Fruit fly (Drosophila melanogaster): ENCODE measurements around the gene CG34112.
A peak's percentile ranks its signal among the peaks of the same experiment; 100 is the strongest.

The CG34112 gene

DNA sequence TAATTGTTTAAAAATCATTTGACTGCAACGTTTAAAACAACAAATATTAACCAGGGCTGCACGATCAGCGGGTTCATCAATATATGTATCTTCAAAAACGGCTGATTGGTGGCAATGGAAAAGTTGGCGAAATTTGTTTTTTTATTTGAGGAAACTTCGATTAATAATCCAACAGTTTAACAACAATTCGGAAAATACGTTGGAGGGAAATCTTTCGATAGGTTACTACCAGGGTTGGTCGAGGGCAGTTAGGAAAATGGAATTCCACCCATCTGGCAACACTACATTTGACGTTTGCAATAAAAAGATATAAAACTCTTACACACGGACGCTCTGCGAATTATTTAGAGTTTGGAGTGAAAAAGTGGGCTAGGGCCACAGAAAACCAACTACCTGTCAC is 43.1 kb upstream of the CG34112 start, which contains the start of the genes Lipt2 and CG14650:
Lipt2 (minus strand) TSS at position 217 of the 400 bp plus-strand sequence.
CG14650 (plus strand) TSS at position 275 of the 400 bp plus-strand sequence.
- TF ChIP-seq CG3919 (GFP tag; optimal IDR thresholded peaks at IDR 0.05) = peak; percentile 73
- no peak for TF ChIP-seq CG32006 (GFP tag; optimal IDR thresholded peaks at IDR 0.05)
- no peak for TF ChIP-seq ss (GFP tag; optimal IDR thresholded peaks at IDR 0.05)
- peak; percentile 83 for TF ChIP-seq Sox14 (GFP tag; optimal IDR thresholded peaks at IDR 0.05)
- TF ChIP-seq eg (GFP tag; IDR thresholded peaks at IDR 0.05) = peak; percentile 33; the same call in 1 of the 3 replicates
- TF ChIP-seq CG1621 (tag; optimal IDR thresholded peaks at IDR 0.05) = peak; percentile 14
- TF ChIP-seq CG10631 (GFP tag; optimal IDR thresholded peaks at IDR 0.05) = no peak
- TF ChIP-seq cyc (GFP tag; optimal IDR thresholded peaks at IDR 0.05) = peak; percentile 59
- TF ChIP-seq Met (GFP tag; optimal IDR thresholded peaks at IDR 0.05) = no peak
- TF ChIP-seq CG6792 (GFP tag; optimal IDR thresholded peaks at IDR 0.05) = peak; percentile 47
- TF ChIP-seq vri (GFP tag; optimal IDR thresholded peaks at IDR 0.05) = no peak
- TF ChIP-seq Hr38 (GFP tag; optimal IDR thresholded peaks at IDR 0.05) = no peak
- peak; percentile 73 for TF ChIP-seq lz (GFP tag; optimal IDR thresholded peaks at IDR 0.05)
- TF ChIP-seq CG11294 (GFP tag; IDR thresholded peaks at IDR 0.05) = no peak
- peak; percentile 85 for TF ChIP-seq achi (GFP tag; optimal IDR thresholded peaks at IDR 0.05)
- TF ChIP-seq net (GFP tag; optimal IDR thresholded peaks at IDR 0.05) = peak; percentile 56
- TF ChIP-seq acj6 (GFP tag; optimal IDR thresholded peaks at IDR 0.05) = peak; percentile 67
- TF ChIP-seq esn (GFP tag; optimal IDR thresholded peaks at IDR 0.05) = peak; percentile 79
- TF ChIP-seq CG6163 (GFP tag; IDR thresholded peaks at IDR 0.05) = peak; percentile 52; the same call in 2 of the 3 replicates
- peak; percentile 82 for TF ChIP-seq Eip78C (GFP tag)
- peak; percentile 39 for TF ChIP-seq Sox15 (GFP tag; optimal IDR thresholded peaks at IDR 0.05)
- peak; percentile 51 for TF ChIP-seq CG11902 (GFP tag; optimal IDR thresholded peaks at IDR 0.05)
- TF ChIP-seq Ets96B (tag; optimal IDR thresholded peaks at IDR 0.05) = no peak
- TF ChIP-seq CG9139 (GFP tag; optimal IDR thresholded peaks at IDR 0.05) = no peak
- peak; percentile 60 for TF ChIP-seq CG3032 (tag; optimal IDR thresholded peaks at IDR 0.05)
- TF ChIP-seq Gug (GFP tag; IDR thresholded peaks at IDR 0.05) = peak; percentile 19; the same call in 1 of the 2 replicates
- TF ChIP-seq Eip93F (GFP tag; optimal IDR thresholded peaks at IDR 0.05) = no peak
- no peak for TF ChIP-seq CG6276 (GFP tag; optimal IDR thresholded peaks at IDR 0.05)
- peak; percentile 75 for TF ChIP-seq CG31627 (GFP tag; optimal IDR thresholded peaks at IDR 0.05)
- no peak for TF ChIP-seq dac (GFP tag; optimal IDR thresholded peaks at IDR 0.05)
- no peak for TF ChIP-seq spab (GFP tag; optimal IDR thresholded peaks at IDR 0.05)
- TF ChIP-seq fd59A (GFP tag; optimal IDR thresholded peaks at IDR 0.05) = no peak
- peak; percentile 39 for TF ChIP-seq CG11762 (GFP tag; optimal IDR thresholded peaks at IDR 0.05; ENCODE audit: insufficient read depth)

DNA sequence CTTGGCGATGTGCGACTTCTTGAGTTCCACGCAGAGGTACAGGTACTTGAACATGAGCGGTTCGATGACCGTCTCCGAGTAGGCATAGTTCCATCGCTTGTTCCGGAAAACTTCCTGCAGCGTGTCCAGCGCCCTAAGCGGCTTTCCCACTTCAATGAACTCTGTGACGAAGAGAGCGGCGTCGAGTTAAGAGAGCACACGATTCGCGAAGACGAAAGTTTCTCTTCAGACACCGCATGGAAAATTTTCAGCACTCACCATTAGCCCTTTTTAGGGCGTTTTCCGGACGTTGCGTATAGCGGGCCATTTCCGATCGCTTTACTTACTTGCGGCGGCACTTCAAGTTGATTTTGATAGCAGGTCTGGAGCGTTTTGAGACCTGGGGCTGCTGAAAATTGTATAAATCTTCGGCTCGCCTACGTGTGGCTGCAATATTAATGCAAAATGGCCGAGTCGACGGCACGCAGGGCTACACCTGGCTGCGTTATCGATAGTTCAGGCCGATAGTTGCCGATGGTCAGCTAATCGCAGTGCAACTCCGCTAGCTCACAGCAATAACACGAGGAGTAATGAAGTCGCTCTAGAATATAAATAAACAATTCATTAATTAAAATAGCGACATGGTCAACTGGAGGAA is 39.5 kb upstream of the CG34112 start, which contains the start of the genes eIF3a and CG1074:
eIF3a (minus strand) TSS at position 455 of the 637 bp plus-strand sequence.
CG1074 (plus strand) TSS at position 525 of the 637 bp plus-strand sequence.
- TF ChIP-seq CG8319 (GFP tag; optimal IDR thresholded peaks at IDR 0.05) (no peak), CG1621 (tag; optimal IDR thresholded peaks at IDR 0.05) (peak; percentile 52), Hr39 (GFP tag; optimal IDR thresholded peaks at IDR 0.05) (no peak), CG32006 (GFP tag; optimal IDR thresholded peaks at IDR 0.05) (no peak), Ets96B (tag; optimal IDR thresholded peaks at IDR 0.05) (peak; percentile 18), Hr4 (GFP tag; optimal IDR thresholded peaks at IDR 0.05) (no peak), CG7368 (GFP tag; optimal IDR thresholded peaks at IDR 0.05) (no peak), CG8632 (GFP tag; optimal IDR thresholded peaks at IDR 0.05) (no peak), CG11902 (GFP tag; optimal IDR thresholded peaks at IDR 0.05) (no peak), Hr38 (GFP tag; optimal IDR thresholded peaks at IDR 0.05) (no peak), svp (GFP tag) (no peak), achi (GFP tag; optimal IDR thresholded peaks at IDR 0.05) (no peak), topi (GFP tag; optimal IDR thresholded peaks at IDR 0.05) (no peak), CG3032 (tag; optimal IDR thresholded peaks at IDR 0.05) (peak; percentile 52), vri (GFP tag; optimal IDR thresholded peaks at IDR 0.05) (no peak), Smox (GFP tag; optimal IDR thresholded peaks at IDR 0.05) (no peak), Lpt (GFP tag; optimal IDR thresholded peaks at IDR 0.05) (no peak), CG8119 (GFP tag; IDR thresholded peaks at IDR 0.05) (no peak), dac (GFP tag; optimal IDR thresholded peaks at IDR 0.05) (no peak), CG3919 (GFP tag; optimal IDR thresholded peaks at IDR 0.05) (no peak), pdm3 (GFP tag; optimal IDR thresholded peaks at IDR 0.05) (no peak), Eip75B (GFP tag; optimal IDR thresholded peaks at IDR 0.05) (no peak), spab (GFP tag; optimal IDR thresholded peaks at IDR 0.05) (no peak), CG6792 (GFP tag; optimal IDR thresholded peaks at IDR 0.05) (no peak), CG34406 (GFP tag; optimal IDR thresholded peaks at IDR 0.05) (no peak), eg (GFP tag; IDR thresholded peaks at IDR 0.05) (no peak), Ets21C (GFP tag; optimal IDR thresholded peaks at IDR 0.05) (no peak), CG15336 (GFP tag; IDR thresholded peaks at IDR 0.05) (no peak), CG10631 (GFP tag; optimal IDR thresholded peaks at IDR 0.05) (no peak), CG11294 (GFP tag; IDR thresholded peaks at IDR 0.05) (no peak), fd59A (GFP tag; optimal IDR thresholded peaks at IDR 0.05) (peak; percentile 7), CG11762 (GFP tag; optimal IDR thresholded peaks at IDR 0.05; ENCODE audit: insufficient read depth) (no peak), ss (GFP tag; optimal IDR thresholded peaks at IDR 0.05) (no peak), CG6276 (GFP tag; optimal IDR thresholded peaks at IDR 0.05) (no peak), Sox14 (GFP tag; optimal IDR thresholded peaks at IDR 0.05) (no peak)

All from whole organism, prepupa.